Fruit fly (Drosophila melanogaster): ENCODE results near the gene CG5011.

CG5011 gene

dm6 chr2L:1185642-1186497 lies 14.6 kb upstream of the CG5011 start, which contains the start of gene CG5001 (continued):
- TF ChIP-seq CG3838 (GFP tag; optimal IDR thresholded peaks at IDR 0.05), result no peak
- peak; percentile 62 for TF ChIP-seq rib (GFP tag; IDR thresholded peaks at IDR 0.05)
- no peak for TF ChIP-seq NC2α (GFP tag; optimal IDR thresholded peaks at IDR 0.05)
- TF ChIP-seq CG17361 (GFP tag; IDR thresholded peaks at IDR 0.05), result peak; percentile 84
- no peak for TF ChIP-seq HmgD (GFP tag; optimal IDR thresholded peaks at IDR 0.05)
- no peak for TF ChIP-seq CG11723 (GFP tag; optimal IDR thresholded peaks at IDR 0.05)
- peak; percentile 83 for TF ChIP-seq BtbVII (GFP tag; optimal IDR thresholded peaks at IDR 0.05)
- TF ChIP-seq ranshi (GFP tag; IDR thresholded peaks at IDR 0.05), result peak; percentile 85
- TF ChIP-seq Opbp (GFP tag; IDR thresholded peaks at IDR 0.05; ENCODE audit: partially characterized antibody), result no peak
- peak; percentile 30 for TF ChIP-seq Usf (GFP tag; optimal IDR thresholded peaks at IDR 0.05)
- peak; percentile 42; the same call in 1 of the 3 replicates for TF ChIP-seq CG2199 (GFP tag; IDR thresholded peaks at IDR 0.05)
- peak; percentile 82 for TF ChIP-seq D19A (tag; optimal IDR thresholded peaks at IDR 0.05)
- peak; percentile 65 for TF ChIP-seq slou (GFP tag; optimal IDR thresholded peaks at IDR 0.05)
- peak; percentile 83 for TF ChIP-seq CG34422 (GFP tag; IDR thresholded peaks at IDR 0.05)
- TF ChIP-seq inv (GFP tag; IDR thresholded peaks at IDR 0.05; ENCODE audit: partially characterized antibody), result peak; percentile 24; the same call in 1 of the 2 replicates
- TF ChIP-seq seq (GFP tag; IDR thresholded peaks at IDR 0.05), result peak; percentile 61
- peak; percentile 94 for TF ChIP-seq sr (GFP tag; IDR thresholded peaks at IDR 0.05)
- TF ChIP-seq mirr (GFP tag; optimal IDR thresholded peaks at IDR 0.05), result peak; percentile 63
- no peak for TF ChIP-seq scrt (GFP tag; optimal IDR thresholded peaks at IDR 0.05)
- TF ChIP-seq br (optimal IDR thresholded peaks at IDR 0.05), result no peak
- TF ChIP-seq oc (tag; optimal IDR thresholded peaks at IDR 0.05), result peak; percentile 82
- peak; percentile 70 for TF ChIP-seq zen (tag; optimal IDR thresholded peaks at IDR 0.05)
- TF ChIP-seq CG6272 (GFP tag; IDR thresholded peaks at IDR 0.05), result peak; percentile 65
- TF ChIP-seq CG2120 (GFP tag; optimal IDR thresholded peaks at IDR 0.05), result peak; percentile 87
- TF ChIP-seq sens-2 (GFP tag; IDR thresholded peaks at IDR 0.05), result 0 out of 2 replicates have a peak, but pooled peaks have one; percentile 8
- no peak for TF ChIP-seq HLHmδ (GFP tag; optimal IDR thresholded peaks at IDR 0.05)
- TF ChIP-seq CG3726 (GFP tag; IDR thresholded peaks at IDR 0.05), result peak; percentile 64; the same call in 2 of the 3 replicates
- no peak for TF ChIP-seq CG8765 (GFP tag; IDR thresholded peaks at IDR 0.05)
- peak; percentile 82 for TF ChIP-seq MTF-1 (GFP tag; optimal IDR thresholded peaks at IDR 0.05; ENCODE audit: borderline replicate concordance)
- TF ChIP-seq cato (GFP tag; optimal IDR thresholded peaks at IDR 0.05; ENCODE audit: borderline replicate concordance), result peak; percentile 54
- peak; percentile 15 for TF ChIP-seq Myb (GFP tag; optimal IDR thresholded peaks at IDR 0.05)
- peak; percentile 94 for TF ChIP-seq lab (GFP tag; optimal IDR thresholded peaks at IDR 0.05)
- TF ChIP-seq aop (GFP tag; IDR thresholded peaks at IDR 0.05), result no peak
- TF ChIP-seq CG10321 (GFP tag; IDR thresholded peaks at IDR 0.05), result 0 out of 2 replicates have a peak, but pooled peaks have one; percentile 46
- TF ChIP-seq Blimp-1 (GFP tag; optimal IDR thresholded peaks at IDR 0.05), result peak; percentile 92
- TF ChIP-seq dpn (GFP tag; optimal IDR thresholded peaks at IDR 0.05), result peak; percentile 77 to 86
- peak; percentile 15 for TF ChIP-seq Sry-δ (GFP tag; optimal IDR thresholded peaks at IDR 0.05)
- TF ChIP-seq CG14014 (GFP tag; IDR thresholded peaks at IDR 0.05), result peak; percentile 88
- no peak for TF ChIP-seq CG11398 (GFP tag; optimal IDR thresholded peaks at IDR 0.05)
- no peak for TF ChIP-seq Poxn (GFP tag; IDR thresholded peaks at IDR 0.05)
- peak; percentile 72 for TF ChIP-seq kah (GFP tag; optimal IDR thresholded peaks at IDR 0.05)
- TF ChIP-seq Dad (GFP tag; optimal IDR thresholded peaks at IDR 0.05), result no peak
- TF ChIP-seq exex (tag; optimal IDR thresholded peaks at IDR 0.05), result peak; percentile 51
- TF ChIP-seq Xbp1 (GFP tag; optimal IDR thresholded peaks at IDR 0.05), result peak; percentile 88
- TF ChIP-seq dan (GFP tag; IDR thresholded peaks at IDR 0.05), result no peak
- TF ChIP-seq cad (GFP tag; optimal IDR thresholded peaks at IDR 0.05), result no peak
- peak; percentile 40; the same call in 1 of the 2 replicates for TF ChIP-seq Gsc (GFP tag; IDR thresholded peaks at IDR 0.05)
- peak; percentile 85 for TF ChIP-seq lmd (GFP tag; IDR thresholded peaks at IDR 0.05)
- peak; percentile 82 for TF ChIP-seq Fer2 (tag; optimal IDR thresholded peaks at IDR 0.05)
- peak; percentile 83 for TF ChIP-seq CG34376 (GFP tag; optimal IDR thresholded peaks at IDR 0.05)

All from whole organism, embryonic.